Fruit fly (Drosophila melanogaster) whole organism, embryonic: ENCODE data around the gene CG1136.

ENCODE experiments used
- Adf1 ChIP-seq: fragments of 200-800 bp; sonication (Bioruptor generic); IDR thresholded peaks from 2 replicates; pipeline ENCODE4 v1.3.6; 2022; ENCODE audit warnings: missing biosample characterization, missing genetic modification characterization
- Bdp1 ChIP-seq: fragments of 200-800 bp; sonication (Bioruptor generic); optimal IDR thresholded peaks from 3 replicates; lab custom pipeline; 2016; ENCODE audit warnings: missing biosample characterization, missing genetic modification characterization
- CG10209 ChIP-seq: fragments of 200-800 bp; sonication (Bioruptor generic); optimal IDR thresholded peaks from 3 replicates; lab custom pipeline; 2017; ENCODE audit warnings: missing biosample characterization, mild to moderate bottlenecking, missing genetic modification characterization, missing genetic modification reagents
- CG10321 ChIP-seq: fragments of 200-800 bp; sonication (Bioruptor generic); IDR thresholded peaks from 2 replicates; pipeline ENCODE4 v1.3.6; 2022; ENCODE audit warnings: missing biosample characterization, missing genetic modification characterization
- CG11695 ChIP-seq: fragments of 200-800 bp; sonication (Bioruptor generic); IDR thresholded peaks from 3 replicates; pipeline ENCODE4 v1.3.6; 2022; ENCODE audit warnings: missing biosample characterization, missing genetic modification characterization
- CG12391 ChIP-seq: fragments of 200-800 bp; sonication (Bioruptor generic); optimal IDR thresholded peaks from 3 replicates; lab custom pipeline; 2018; ENCODE audit warnings: missing biosample characterization, mild to moderate bottlenecking, missing genetic modification characterization, moderate library complexity
- CG13624 ChIP-seq: fragments of 200-800 bp; sonication (Bioruptor generic); optimal IDR thresholded peaks from 2 replicates; lab custom pipeline; 2016; ENCODE audit warnings: missing biosample characterization, missing genetic modification characterization
- CG14050 ChIP-seq: fragments of 200-800 bp; sonication (Bioruptor generic); IDR thresholded peaks from 3 replicates; pipeline ENCODE4 v1.3.6; 2022; ENCODE audit warnings: missing biosample characterization, missing genetic modification characterization
- CG15073 ChIP-seq: fragments of 200-800 bp; sonication (Bioruptor generic); optimal IDR thresholded peaks from 2 replicates; lab custom pipeline; 2016; ENCODE audit warnings: missing biosample characterization, missing genetic modification characterization
- CG16815 ChIP-seq: fragments of 200-800 bp; sonication (Bioruptor generic); optimal IDR thresholded peaks from 3 replicates; lab custom pipeline; 2017; ENCODE audit warnings: missing biosample characterization, mild to moderate bottlenecking, missing genetic modification characterization
- CG2116 ChIP-seq: fragments of 200-800 bp; sonication (Bioruptor generic); optimal IDR thresholded peaks from 3 replicates; lab custom pipeline; 2018; ENCODE audit warnings: missing biosample characterization, mild to moderate bottlenecking, missing genetic modification characterization
- CG2129 ChIP-seq: fragments of 200-800 bp; sonication (Bioruptor generic); IDR thresholded peaks from 2 replicates; pipeline ENCODE4 v1.3.6; 2022; ENCODE audit warnings: missing biosample characterization, missing genetic modification characterization; ENCODE audit not compliant: partially characterized antibody
- CG3065 ChIP-seq: fragments of 200-800 bp; sonication (Bioruptor generic); optimal IDR thresholded peaks from 2 replicates; lab custom pipeline; 2016; ENCODE audit warnings: missing biosample characterization, missing genetic modification characterization
- CG34224 ChIP-seq: fragments of 200-800 bp; sonication (Bioruptor generic); IDR thresholded peaks from 3 replicates; pipeline ENCODE4 v1.3.6; 2022; ENCODE audit warnings: missing biosample characterization, missing genetic modification characterization; ENCODE audit not compliant: partially characterized antibody
- CG3995 ChIP-seq: fragments of 200-800 bp; sonication (Bioruptor generic); optimal IDR thresholded peaks from 3 replicates; lab custom pipeline; 2016; ENCODE audit warnings: missing biosample characterization, missing genetic modification characterization
- CG4854 ChIP-seq: fragments of 200-800 bp; sonication (Bioruptor generic); optimal IDR thresholded peaks from 2 replicates; lab custom pipeline; 2016; ENCODE audit warnings: missing biosample characterization, missing genetic modification characterization, inconsistent platforms
- CG6254 ChIP-seq: fragments of 200-800 bp; sonication (Bioruptor generic); optimal IDR thresholded peaks from 3 replicates; lab custom pipeline; 2017; ENCODE audit warnings: mild to moderate bottlenecking, missing biosample characterization, missing genetic modification reagents, missing genetic modification characterization
- CG7556 ChIP-seq: fragments of 200-800 bp; sonication (Bioruptor generic); optimal IDR thresholded peaks from 2 replicates; lab custom pipeline; 2017; ENCODE audit warnings: missing biosample characterization, mild to moderate bottlenecking, missing genetic modification characterization
- CG7839 ChIP-seq: fragments of 200-800 bp; sonication (Bioruptor generic); optimal IDR thresholded peaks from 3 replicates; lab custom pipeline; 2018; ENCODE audit warnings: missing biosample characterization, mild to moderate bottlenecking, missing genetic modification characterization, moderate library complexity
- CG9215 ChIP-seq: fragments of 200-800 bp; sonication (Bioruptor generic); IDR thresholded peaks from 2 replicates; pipeline ENCODE4 v1.3.6; 2022; ENCODE audit warnings: missing biosample characterization, missing genetic modification characterization
- CG9817 ChIP-seq: fragments of 200-800 bp; sonication (Bioruptor generic); optimal IDR thresholded peaks from 2 replicates; lab custom pipeline; 2018; ENCODE audit warnings: missing biosample characterization, mild to moderate bottlenecking, missing genetic modification characterization, moderate library complexity
- D19A ChIP-seq: fragments of 200-800 bp; optimal IDR thresholded peaks from 3 replicates; lab custom pipeline; 2019; ENCODE audit warnings: missing biosample characterization, mild to moderate bottlenecking, missing genetic modification characterization, moderate library complexity
- Doc2 ChIP-seq: fragments of 200-800 bp; sonication (Bioruptor generic); IDR thresholded peaks from 2 replicates; pipeline ENCODE4 v1.3.6; 2022; ENCODE audit warnings: missing biosample characterization, missing genetic modification characterization
- Doc3 ChIP-seq: fragments of 200-800 bp; sonication (Bioruptor generic); IDR thresholded peaks from 3 replicates; pipeline ENCODE4 v1.3.6; 2022; ENCODE audit warnings: missing biosample characterization, missing genetic modification characterization; ENCODE audit not compliant: partially characterized antibody
- Dref ChIP-seq: fragments of 200-800 bp; sonication (Bioruptor generic); IDR thresholded peaks from 2 replicates; pipeline ENCODE4 v1.3.6; 2022; ENCODE audit warnings: missing biosample characterization, missing genetic modification characterization
- Eip74EF ChIP-seq, 2 experiments: fragments of 200-800 bp in 1 of 2; fragments of >200 bp in 1 of 2; sonication (Bioruptor generic) in 1 of 2; optimal IDR thresholded peaks; 2 replicates each; lab custom pipeline; 2017 to 2019; ENCODE audit warnings: missing biosample characterization in 2 of 2, missing genetic modification characterization in 2 of 2, mild to moderate bottlenecking in 1 of 2, moderate library complexity in 1 of 2
- Hey ChIP-seq: fragments of 200-800 bp; sonication (Bioruptor generic); optimal IDR thresholded peaks from 3 replicates; lab custom pipeline; 2018; ENCODE audit warnings: missing biosample characterization, mild to moderate bottlenecking, missing genetic modification characterization
- Mes4 ChIP-seq: fragments of 200-800 bp; sonication (Bioruptor generic); optimal IDR thresholded peaks from 2 replicates; lab custom pipeline; 2016; ENCODE audit warnings: missing biosample characterization, missing genetic modification characterization
- Myb ChIP-seq: fragments of 200-800 bp; sonication (Bioruptor generic); optimal IDR thresholded peaks from 2 replicates; lab custom pipeline; 2016; ENCODE audit warnings: missing biosample characterization, missing genetic modification characterization
- Rx ChIP-seq: fragments of 200-800 bp; sonication (Bioruptor generic); IDR thresholded peaks from 2 replicates; pipeline ENCODE4 v1.3.6; 2022; ENCODE audit warnings: missing biosample characterization, missing genetic modification characterization
- Usf ChIP-seq: fragments of 200-800 bp; sonication (Bioruptor generic); optimal IDR thresholded peaks from 2 replicates; lab custom pipeline; 2017; ENCODE audit warnings: missing genotype, missing biosample characterization, missing genetic modification characterization
- YL-1 ChIP-seq: fragments of 200-800 bp; sonication (Bioruptor generic); optimal IDR thresholded peaks from 3 replicates; lab custom pipeline; 2017; ENCODE audit warnings: missing biosample characterization, mild to moderate bottlenecking, missing genetic modification characterization
- abd-A ChIP-seq: fragments of 200-800 bp; sonication (Bioruptor generic); optimal IDR thresholded peaks from 3 replicates; lab custom pipeline; 2019; ENCODE audit warnings: missing biosample characterization, mild to moderate bottlenecking, missing genetic modification characterization, moderate library complexity
- amos ChIP-seq: fragments of 200-800 bp; sonication (Bioruptor generic); IDR thresholded peaks from 2 replicates; pipeline ENCODE4 v1.3.6; 2022; ENCODE audit warnings: missing biosample characterization, missing genetic modification characterization; ENCODE audit not compliant: partially characterized antibody
- ems ChIP-seq: fragments of 200-800 bp; sonication (Bioruptor generic); optimal IDR thresholded peaks from 3 replicates; lab custom pipeline; 2016; ENCODE audit warnings: missing biosample characterization, missing genetic modification characterization
- en ChIP-seq: fragments of 200-800 bp; sonication (Bioruptor generic); optimal IDR thresholded peaks from 2 replicates; lab custom pipeline; 2016; ENCODE audit warnings: missing biosample characterization, missing genetic modification characterization
- exex ChIP-seq: fragments of 200-800 bp; sonication (Bioruptor generic); optimal IDR thresholded peaks from 4 replicates; lab custom pipeline; 2018; ENCODE audit warnings: missing biosample characterization, mild to moderate bottlenecking, missing genetic modification characterization, moderate library complexity
- gce ChIP-seq: fragments of 200-800 bp; sonication (Bioruptor generic); IDR thresholded peaks from 3 replicates; pipeline ENCODE4 v1.3.6; 2022; ENCODE audit warnings: missing biosample characterization, missing genetic modification characterization
- gsb ChIP-seq: fragments of 200-800 bp; sonication (Bioruptor generic); IDR thresholded peaks from 2 replicates; pipeline ENCODE4 v1.3.6; 2022; ENCODE audit warnings: missing biosample characterization, missing genetic modification characterization
- jing ChIP-seq: fragments of 200-800 bp; sonication (Bioruptor generic); optimal IDR thresholded peaks from 2 replicates; lab custom pipeline; 2018; ENCODE audit warnings: missing biosample characterization, mild to moderate bottlenecking, missing genetic modification characterization
- lmd ChIP-seq: fragments of 200-800 bp; sonication (Bioruptor generic); IDR thresholded peaks from 2 replicates; pipeline ENCODE4 v1.3.6; 2022; ENCODE audit warnings: missing biosample characterization, missing genetic modification characterization
- lola ChIP-seq, 3 experiments: fragments of >200 bp in 2 of 3; fragments of 200-800 bp in 1 of 3; sonication (Bioruptor generic) in 1 of 3; optimal IDR thresholded peaks; 2 replicates each; lab custom pipeline; 2017 to 2019; ENCODE audit warnings: missing biosample characterization in 3 of 3, missing genetic modification characterization in 3 of 3, mild to moderate bottlenecking in 1 of 3, moderate library complexity in 1 of 3
- psq ChIP-seq: fragments of 200-800 bp; sonication (Bioruptor generic); optimal IDR thresholded peaks from 2 replicates; lab custom pipeline; 2017; ENCODE audit warnings: missing biosample characterization, missing genetic modification characterization
- sd ChIP-seq: fragments of 200-800 bp; sonication (Bioruptor generic); optimal IDR thresholded peaks from 3 replicates; lab custom pipeline; 2018; ENCODE audit warnings: missing biosample characterization, mild to moderate bottlenecking, missing genetic modification characterization, moderate library complexity
- sisA ChIP-seq: fragments of 200-800 bp; sonication (Bioruptor generic); IDR thresholded peaks from 2 replicates; pipeline ENCODE4 v1.3.6; 2022; ENCODE audit warnings: missing biosample characterization, missing genetic modification characterization
- trem ChIP-seq: fragments of 200-800 bp; optimal IDR thresholded peaks from 3 replicates; lab custom pipeline; 2019; ENCODE audit warnings: missing biosample characterization, mild to moderate bottlenecking, missing genetic modification characterization, moderate library complexity
- yki ChIP-seq: fragments of >200 bp; optimal IDR thresholded peaks from 3 replicates; lab custom pipeline; 2018
- zfh2 ChIP-seq: fragments of 200-800 bp; sonication (Bioruptor generic); optimal IDR thresholded peaks from 2 replicates; lab custom pipeline; 2016; ENCODE audit warnings: missing biosample characterization, missing genetic modification characterization

CG1136 gene

DNA sequence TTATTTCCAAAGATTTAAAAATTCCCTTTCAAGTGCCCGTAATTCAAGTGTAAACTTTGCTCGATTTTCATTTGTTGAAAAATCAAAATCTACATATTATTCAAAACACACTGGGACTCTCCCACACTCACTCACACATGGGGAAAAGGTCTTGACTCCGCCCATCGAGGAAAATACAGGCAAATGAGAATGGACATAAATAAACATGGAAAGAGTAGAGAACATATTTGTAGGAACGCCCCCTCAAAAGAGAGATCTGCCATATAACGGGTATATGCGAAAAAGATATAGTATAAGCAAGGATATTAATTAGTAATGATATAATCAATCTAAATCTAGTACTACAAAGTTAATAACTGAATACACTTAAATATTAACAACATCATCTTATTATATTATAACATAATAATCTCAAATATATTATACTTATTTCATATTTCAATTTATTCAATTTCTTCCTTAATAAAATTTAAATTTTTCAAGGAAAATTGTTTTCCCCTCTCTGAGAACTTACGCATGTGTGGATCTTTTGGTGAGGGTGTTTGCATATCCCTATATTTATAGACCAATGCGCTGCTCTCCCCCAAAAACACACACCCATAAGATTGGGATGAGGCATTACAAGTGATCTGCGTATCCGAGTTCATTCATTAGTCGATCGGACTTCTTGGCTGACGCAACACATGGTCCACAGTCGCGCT is 28.0 kb upstream of the CG1136 start, which contains the start of gene FoxL1 (continued):
- TF ChIP-seq trem (no peak), gsb (no peak), sisA (no peak), CG34224 (GFP tag; lab: Robert Waterston, UW) (no peak), Myb (GFP tag; lab: Kevin White, UChicago) (no peak), sd (tag; lab: Kevin White, UChicago) (no peak), CG2116 (no peak), Usf (GFP tag; lab: Kevin White, UChicago) (no peak), abd-A (tag; lab: Kevin White, UChicago) (no peak), gce (GFP tag; lab: Robert Waterston, UW) (no peak), CG14050 (GFP tag; lab: Robert Waterston, UW) (no peak), lmd (GFP tag; lab: Robert Waterston, UW) (no peak), CG11695 (GFP tag; lab: Robert Waterston, UW) (no peak), CG2129 (no peak), Bdp1 (no peak), YL-1 (GFP tag; lab: Kevin White, UChicago) (no peak), CG7839 (tag; lab: Kevin White, UChicago) (peak; percentile 2), Adf1 (GFP tag; lab: Robert Waterston, UW) (no peak), CG12391 (tag; lab: Kevin White, UChicago) (peak; percentile 21), Doc3 (GFP tag; lab: Robert Waterston, UW) (no peak), lola (GFP tag; optimal IDR thresholded peaks at IDR 0.05; lab: Kevin White, UChicago) (peak in 1 of 3 experiments; percentile 21), Hey (tag; lab: Kevin White, UChicago) (no peak), zfh2 (GFP tag; lab: Kevin White, UChicago) (no peak), exex (tag; lab: Kevin White, UChicago) (no peak), CG4854 (no peak), CG3065 (no peak), CG15073 (GFP tag; lab: Kevin White, UChicago) (no peak), en (GFP tag; lab: Kevin White, UChicago) (no peak), CG7556 (GFP tag; lab: Kevin White, UChicago) (no peak), CG16815 (GFP tag; lab: Kevin White, UChicago) (no peak), Dref (GFP tag; lab: Robert Waterston, UW) (no peak), Mes4 (GFP tag; lab: Kevin White, UChicago) (no peak), CG10321 (GFP tag; lab: Robert Waterston, UW) (no peak), amos (GFP tag; lab: Robert Waterston, UW) (no peak), psq (GFP tag; lab: Kevin White, UChicago) (no peak), CG13624 (GFP tag; lab: Kevin White, UChicago) (no peak), yki (no peak), Doc2 (GFP tag; lab: Robert Waterston, UW) (no peak), jing (GFP tag; lab: Kevin White, UChicago) (no peak), CG6254 (GFP tag; lab: Kevin White, UChicago) (no peak), CG9215 (no peak), Rx (GFP tag; lab: Robert Waterston, UW) (no peak), ems (GFP tag; lab: Kevin White, UChicago) (no peak), CG10209 (GFP tag; lab: Kevin White, UChicago) (no peak), CG3995 (GFP tag; lab: Kevin White, UChicago) (no peak), D19A (tag; lab: Kevin White, UChicago) (peak; percentile 91), CG9817 (tag; lab: Kevin White, UChicago) (no peak), Eip74EF (GFP tag; optimal IDR thresholded peaks at IDR 0.05; lab: Kevin White, UChicago) (no peak)
